Fruit fly (Drosophila melanogaster) whole organism, embryonic: ENCODE data around the gene CG11396.

Experiments used
- Ada2b ChIP-seq: fragments of 200-800 bp; sonication (Bioruptor generic); IDR thresholded peaks from 2 replicates; pipeline ENCODE4 v1.3.6; 2022; ENCODE audit warnings: missing biosample characterization, missing genetic modification characterization
- Adf1 ChIP-seq: fragments of 200-800 bp; sonication (Bioruptor generic); IDR thresholded peaks from 2 replicates; pipeline ENCODE4 v1.3.6; 2022; ENCODE audit warnings: missing biosample characterization, missing genetic modification characterization
- BEAF-32 ChIP-seq: fragments of 200-800 bp; sonication (Bioruptor generic); optimal IDR thresholded peaks from 3 replicates; lab custom pipeline; 2017; ENCODE audit warnings: missing biosample characterization, missing genetic modification characterization, mild to moderate bottlenecking, moderate library complexity, missing genetic modification reagents
- Blimp-1 ChIP-seq: fragments of 200-800 bp; sonication (Bioruptor generic); optimal IDR thresholded peaks from 3 replicates; lab custom pipeline; 2018; ENCODE audit warnings: missing biosample characterization, missing genetic modification characterization, mild to moderate bottlenecking, moderate library complexity, missing genetic modification reagents
- CG10654 ChIP-seq: fragments of 200-800 bp; sonication (Bioruptor generic); optimal IDR thresholded peaks from 2 replicates; lab custom pipeline; 2016; ENCODE audit warnings: missing biosample characterization, missing genetic modification characterization
- CG12744 ChIP-seq: fragments of 200-800 bp; sonication (Bioruptor generic); optimal IDR thresholded peaks from 2 replicates; lab custom pipeline; 2016; ENCODE audit warnings: missing biosample characterization, missing genetic modification characterization
- CG12769 ChIP-seq: fragments of 200-800 bp; sonication (Bioruptor generic); optimal IDR thresholded peaks from 2 replicates; lab custom pipeline; 2019; ENCODE audit warnings: missing biosample characterization, mild to moderate bottlenecking, missing genetic modification characterization, moderate library complexity
- CG15011 ChIP-seq: fragments of 200-800 bp; sonication (Bioruptor generic); optimal IDR thresholded peaks from 3 replicates; lab custom pipeline; 2018; ENCODE audit warnings: missing biosample characterization, mild to moderate bottlenecking, missing genetic modification characterization
- CG2199 ChIP-seq: fragments of 200-800 bp; sonication (Bioruptor generic); IDR thresholded peaks from 3 replicates; pipeline ENCODE4 v1.3.6; 2022; ENCODE audit warnings: missing biosample characterization, missing genetic modification characterization
- CG3847 ChIP-seq: fragments of 200-800 bp; sonication (Bioruptor generic); IDR thresholded peaks from 2 replicates; pipeline ENCODE4 v1.3.6; 2022; ENCODE audit warnings: missing biosample characterization, missing genetic modification characterization
- CG3995 ChIP-seq: fragments of 200-800 bp; sonication (Bioruptor generic); optimal IDR thresholded peaks from 3 replicates; lab custom pipeline; 2016; ENCODE audit warnings: missing biosample characterization, missing genetic modification characterization
- CG7372 ChIP-seq: fragments of 200-800 bp; sonication (Bioruptor generic); IDR thresholded peaks from 2 replicates; pipeline ENCODE4 v1.3.6; 2022; ENCODE audit warnings: missing biosample characterization, missing genetic modification characterization
- CG7928 ChIP-seq: fragments of 200-800 bp; sonication (Bioruptor generic); optimal IDR thresholded peaks from 2 replicates; lab custom pipeline; 2017; ENCODE audit warnings: missing biosample characterization, mild to moderate bottlenecking, missing genetic modification characterization
- CG9932 ChIP-seq: fragments of 200-800 bp; sonication (Bioruptor generic); IDR thresholded peaks from 2 replicates; pipeline ENCODE4 v1.3.6; 2022; ENCODE audit warnings: missing biosample characterization, missing genetic modification characterization
- Chrac-16 ChIP-seq: fragments of 200-800 bp; sonication (Bioruptor generic); optimal IDR thresholded peaks from 3 replicates; lab custom pipeline; 2016; ENCODE audit warnings: missing biosample characterization, missing genetic modification characterization
- CrebB ChIP-seq: fragments of 200-800 bp; sonication (Bioruptor generic); optimal IDR thresholded peaks from 3 replicates; lab custom pipeline; 2018; ENCODE audit warnings: missing biosample characterization, mild to moderate bottlenecking, missing genetic modification characterization
- Gsc ChIP-seq: fragments of 200-800 bp; sonication (Bioruptor generic); IDR thresholded peaks from 2 replicates; pipeline ENCODE4 v1.3.6; 2022; ENCODE audit warnings: missing biosample characterization, missing genetic modification characterization
- HLHmδ ChIP-seq: fragments of 200-800 bp; sonication (Bioruptor generic); optimal IDR thresholded peaks from 2 replicates; lab custom pipeline; 2018; ENCODE audit warnings: missing biosample characterization, mild to moderate bottlenecking, missing genetic modification characterization, moderate library complexity
- Hr39 ChIP-seq: fragments of >200 bp; optimal IDR thresholded peaks from 2 replicates; lab custom pipeline; 2017
- Hr78 ChIP-seq, 2 experiments: fragments of 200-800 bp in 1 of 2; fragments of >200 bp in 1 of 2; sonication (Bioruptor generic) in 1 of 2; optimal IDR thresholded peaks; 2 replicates each; lab custom pipeline; 2017 to 2019; ENCODE audit warnings: missing biosample characterization in 2 of 2, missing genetic modification characterization in 2 of 2, mild to moderate bottlenecking in 1 of 2, moderate library complexity in 1 of 2
- Kr ChIP-seq: fragments of 200-800 bp; sonication (Bioruptor generic); optimal IDR thresholded peaks from 2 replicates; lab custom pipeline; 2017; ENCODE audit warnings: missing biosample characterization, mild to moderate bottlenecking, missing genetic modification characterization
- Lpt ChIP-seq: fragments of >200 bp; optimal IDR thresholded peaks from 2 replicates; lab custom pipeline; 2018; ENCODE audit warnings: missing biosample characterization, missing genetic modification characterization
- Max ChIP-seq: fragments of 200-800 bp; sonication (Bioruptor generic); optimal IDR thresholded peaks from 2 replicates; lab custom pipeline; 2016; ENCODE audit warnings: missing biosample characterization, mild to moderate bottlenecking, missing genetic modification characterization
- NC2α ChIP-seq: fragments of 200-800 bp; sonication (Bioruptor generic); optimal IDR thresholded peaks from 2 replicates; lab custom pipeline; 2016; ENCODE audit warnings: missing biosample characterization, missing genetic modification characterization
- Scr ChIP-seq: fragments of 200-800 bp; sonication (Bioruptor generic); IDR thresholded peaks from 2 replicates; pipeline ENCODE4 v1.3.6; 2022; ENCODE audit warnings: missing biosample characterization, missing genetic modification characterization; ENCODE audit not compliant: partially characterized antibody
- Sox100B ChIP-seq: fragments of 200-800 bp; sonication (Bioruptor generic); optimal IDR thresholded peaks from 3 replicates; lab custom pipeline; 2018; ENCODE audit warnings: missing biosample characterization, mild to moderate bottlenecking, missing genetic modification characterization
- Trl ChIP-seq, 3 experiments: fragments of >200 bp in 2 of 3; fragments of 200-800 bp in 1 of 3; sonication (Bioruptor generic) in 1 of 3; optimal IDR thresholded peaks; 2 replicates in 1 of 3; 3 replicates in 2 of 3; lab custom pipeline; 2016 to 2017; ENCODE audit warnings: missing biosample characterization in 1 of 3, missing genetic modification characterization in 1 of 3
- Xbp1 ChIP-seq: fragments of 200-800 bp; sonication (Bioruptor generic); optimal IDR thresholded peaks from 3 replicates; lab custom pipeline; 2016; ENCODE audit warnings: missing biosample characterization, mild to moderate bottlenecking, missing genetic modification characterization
- ap ChIP-seq: fragments of 200-800 bp; sonication (Bioruptor generic); IDR thresholded peaks from 2 replicates; pipeline ENCODE4 v1.3.6; 2022; ENCODE audit warnings: missing biosample characterization, missing genetic modification characterization
- ase ChIP-seq: fragments of 200-800 bp; sonication (Bioruptor generic); IDR thresholded peaks from 3 replicates; pipeline ENCODE4 v1.3.6; 2022; ENCODE audit warnings: missing biosample characterization, missing genetic modification characterization
- dati ChIP-seq: fragments of 200-800 bp; sonication (Bioruptor generic); IDR thresholded peaks from 2 replicates; pipeline ENCODE4 v1.3.6; 2022; ENCODE audit warnings: missing biosample characterization, missing genetic modification characterization
- dmrt99B ChIP-seq: fragments of 200-800 bp; sonication (Bioruptor generic); optimal IDR thresholded peaks from 2 replicates; lab custom pipeline; 2018; ENCODE audit warnings: missing biosample characterization, mild to moderate bottlenecking, missing genetic modification characterization, moderate library complexity
- dpn ChIP-seq, 2 experiments: fragments of 200-800 bp; sonication (Bioruptor generic); optimal IDR thresholded peaks; 3 replicates each; lab custom pipeline; 2016; ENCODE audit warnings: missing biosample characterization in 2 of 2, missing genetic modification characterization in 2 of 2
- emc ChIP-seq: fragments of 200-800 bp; sonication (Bioruptor generic); optimal IDR thresholded peaks from 2 replicates; lab custom pipeline; 2016; ENCODE audit warnings: missing biosample characterization, missing genetic modification characterization
- gce ChIP-seq: fragments of 200-800 bp; sonication (Bioruptor generic); IDR thresholded peaks from 3 replicates; pipeline ENCODE4 v1.3.6; 2022; ENCODE audit warnings: missing biosample characterization, missing genetic modification characterization
- ham ChIP-seq: fragments of 200-800 bp; sonication (Bioruptor generic); IDR thresholded peaks from 2 replicates; pipeline ENCODE4 v1.3.6; 2022; ENCODE audit warnings: missing biosample characterization, missing genetic modification characterization
- lmd ChIP-seq: fragments of 200-800 bp; sonication (Bioruptor generic); IDR thresholded peaks from 2 replicates; pipeline ENCODE4 v1.3.6; 2022; ENCODE audit warnings: missing biosample characterization, missing genetic modification characterization
- mirr ChIP-seq: fragments of 200-800 bp; sonication (Bioruptor generic); optimal IDR thresholded peaks from 3 replicates; lab custom pipeline; 2018; ENCODE audit warnings: missing biosample characterization, mild to moderate bottlenecking, missing genetic modification characterization
- pnt ChIP-seq: fragments of 200-800 bp; sonication (Bioruptor generic); optimal IDR thresholded peaks from 3 replicates; lab custom pipeline; 2016; ENCODE audit warnings: missing biosample characterization, missing genetic modification characterization
- psq ChIP-seq: fragments of 200-800 bp; sonication (Bioruptor generic); optimal IDR thresholded peaks from 2 replicates; lab custom pipeline; 2017; ENCODE audit warnings: missing biosample characterization, missing genetic modification characterization
- pum ChIP-seq: fragments of 200-800 bp; sonication (Bioruptor generic); optimal IDR thresholded peaks from 2 replicates; lab custom pipeline; 2016; ENCODE audit warnings: missing biosample characterization, missing genetic modification characterization
- sens ChIP-seq: fragments of 200-800 bp; sonication (Bioruptor generic); peaks from one replicate; lab custom pipeline; 2016; ENCODE audit warnings: missing biosample characterization, missing genetic modification characterization
- ssp ChIP-seq: fragments of 200-800 bp; sonication (Bioruptor generic); IDR thresholded peaks from 2 replicates; pipeline ENCODE4 v1.3.6; 2022; ENCODE audit warnings: missing biosample characterization, missing genetic modification characterization
- tap ChIP-seq: fragments of 200-800 bp; optimal IDR thresholded peaks from 3 replicates; lab custom pipeline; 2019; ENCODE audit warnings: missing biosample characterization, mild to moderate bottlenecking, missing genetic modification characterization, moderate library complexity
- tna ChIP-seq: fragments of 200-800 bp; sonication (Bioruptor generic); IDR thresholded peaks from 2 replicates; pipeline ENCODE4 v1.3.6; 2022; ENCODE audit warnings: missing biosample characterization, missing genetic modification characterization; ENCODE audit not compliant: partially characterized antibody
- trem ChIP-seq: fragments of 200-800 bp; optimal IDR thresholded peaks from 3 replicates; lab custom pipeline; 2019; ENCODE audit warnings: missing biosample characterization, mild to moderate bottlenecking, missing genetic modification characterization, moderate library complexity
- ttk ChIP-seq: fragments of 200-800 bp; sonication (Bioruptor generic); IDR thresholded peaks from 2 replicates; pipeline ENCODE4 v2.1.2; 2022; ENCODE audit warnings: missing biosample characterization, missing genetic modification characterization
- wek ChIP-seq: fragments of 200-800 bp; sonication (Bioruptor generic); optimal IDR thresholded peaks from 3 replicates; lab custom pipeline; 2018; ENCODE audit warnings: missing biosample characterization, mild to moderate bottlenecking, missing genetic modification characterization, moderate library complexity
- yki ChIP-seq: fragments of >200 bp; optimal IDR thresholded peaks from 3 replicates; lab custom pipeline; 2018
- zfh2 ChIP-seq: fragments of 200-800 bp; sonication (Bioruptor generic); optimal IDR thresholded peaks from 2 replicates; lab custom pipeline; 2016; ENCODE audit warnings: missing biosample characterization, missing genetic modification characterization

CG11396 gene

dm6 chr3L:20771891-20772646 lies 15.9 kb downstream of the CG11396 start (continued):
- no peak for TF ChIP-seq Lpt (GFP tag; lab: Kevin White, UChicago)
- TF ChIP-seq Xbp1 (GFP tag; lab: Kevin White, UChicago), result peak; percentile 83
- TF ChIP-seq NC2α (GFP tag; lab: Kevin White, UChicago), result peak; percentile 35
- TF ChIP-seq CG3847 (GFP tag; lab: Robert Waterston, UW), result peak; percentile 50
- TF ChIP-seq pum (GFP tag; lab: Kevin White, UChicago), result peak; percentile 51
- TF ChIP-seq CG3995 (GFP tag; lab: Kevin White, UChicago), result no peak
- TF ChIP-seq lmd (GFP tag; lab: Robert Waterston, UW), result peak; percentile 76
- TF ChIP-seq Max (GFP tag; lab: Kevin White, UChicago), result peak; percentile 75
- TF ChIP-seq CG12769 (tag; lab: Kevin White, UChicago), result peak; percentile 88
- no peak for TF ChIP-seq HLHmδ (GFP tag; lab: Kevin White, UChicago)
- TF ChIP-seq Trl (optimal IDR thresholded peaks at IDR 0.05; lab: Kevin White, UChicago), result no peak
- peak; percentile 66 for TF ChIP-seq Trl (GFP tag; optimal IDR thresholded peaks at IDR 0.05; lab: Kevin White, UChicago)
- TF ChIP-seq sens (GFP tag; lab: Kevin White, UChicago), result peak; percentile 95
- peak; percentile 84 for TF ChIP-seq dmrt99B (tag; lab: Kevin White, UChicago)
- peak; percentile 81; the same call in 2 of the 3 replicates for TF ChIP-seq ase (GFP tag; lab: Robert Waterston, UW)
- TF ChIP-seq ttk (GFP tag; lab: Robert Waterston, UW), result peak; percentile 55
- TF ChIP-seq ssp (GFP tag; lab: Robert Waterston, UW), result 0 out of 2 replicates have a peak, but pooled peaks have one; percentile 38
- TF ChIP-seq Sox100B (GFP tag; lab: Kevin White, UChicago), result no peak
- peak; percentile 77 for TF ChIP-seq gce (GFP tag; lab: Robert Waterston, UW)
- TF ChIP-seq Chrac-16 (GFP tag; lab: Kevin White, UChicago), result peak; percentile 73
- TF ChIP-seq wek (GFP tag; lab: Kevin White, UChicago), result peak; percentile 73
- peak; percentile 82 for TF ChIP-seq Ada2b (GFP tag; lab: Robert Waterston, UW)
- peak; percentile 64 for TF ChIP-seq zfh2 (GFP tag; lab: Kevin White, UChicago)
- TF ChIP-seq CG12744 (GFP tag; lab: Kevin White, UChicago), result peak; percentile 60
- TF ChIP-seq CrebB (tag; lab: Kevin White, UChicago), result peak; percentile 67
- peak; percentile 61 for TF ChIP-seq CG10654 (GFP tag; lab: Kevin White, UChicago)
- no peak for TF ChIP-seq Gsc (GFP tag; lab: Robert Waterston, UW)
- TF ChIP-seq mirr (GFP tag; lab: Kevin White, UChicago), result peak; percentile 45
- no peak for TF ChIP-seq yki
- TF ChIP-seq CG2199 (GFP tag; lab: Robert Waterston, UW), result peak; percentile 81; the same call in 1 of the 3 replicates
- peak; percentile 30 for TF ChIP-seq pnt (GFP tag; lab: Kevin White, UChicago)
- peak; percentile 61 for TF ChIP-seq dati (GFP tag; lab: Robert Waterston, UW)
- peak; percentile 37 for TF ChIP-seq CG15011 (GFP tag; lab: Kevin White, UChicago)
- peak; percentile 40 for TF ChIP-seq emc (GFP tag; lab: Kevin White, UChicago)
- no peak for TF ChIP-seq ham (GFP tag; lab: Robert Waterston, UW)
- TF ChIP-seq Adf1 (GFP tag; lab: Robert Waterston, UW), result 0 out of 2 replicates have a peak, but pooled peaks have one; percentile 21
- no peak for TF ChIP-seq Kr
- no peak for TF ChIP-seq Hr78 (GFP tag; optimal IDR thresholded peaks at IDR 0.05; lab: Kevin White, UChicago)
- peak; percentile 51 for TF ChIP-seq trem (tag; lab: Kevin White, UChicago)
- no peak for TF ChIP-seq tap (tag; lab: Kevin White, UChicago)
- TF ChIP-seq dpn (GFP tag; optimal IDR thresholded peaks at IDR 0.05; lab: Kevin White, UChicago), result peak; percentile 53 to 73
- peak; percentile 80 for TF ChIP-seq Blimp-1
- TF ChIP-seq Hr39 (lab: Kevin White, UChicago), result no peak
- peak; percentile 69 for TF ChIP-seq CG9932 (GFP tag; lab: Robert Waterston, UW)
- TF ChIP-seq psq (GFP tag; lab: Kevin White, UChicago), result no peak
- peak; percentile 51 for TF ChIP-seq CG7928
- TF ChIP-seq BEAF-32 (GFP tag; lab: Kevin White, UChicago), result no peak
- TF ChIP-seq Scr (GFP tag; lab: Robert Waterston, UW), result no peak
- peak; percentile 75 for TF ChIP-seq ap (GFP tag; lab: Robert Waterston, UW)
- no peak for TF ChIP-seq tna (GFP tag; lab: Robert Waterston, UW)
- TF ChIP-seq CG7372 (GFP tag; lab: Robert Waterston, UW), result peak; percentile 55; the same call in 1 of the 2 replicates
